Worm (Caenorhabditis elegans) whole organism, dauer: Measurements from ENCODE around the gene etr-1.

ENCODE experiments used
- unc-62 ChIP-seq: sonication (generic microtip); optimal IDR thresholded peaks from 2 replicates; lab custom pipeline; 2017; ENCODE audit warnings: missing biosample characterization, missing genetic modification reagents, missing genetic modification characterization

etr-1 gene

ce11 chrII:162182-162581, at the start of gene etr-1:
Gene etr-1 (plus strand): TSS chrII:162374.
- TF ChIP-seq unc-62 (GFP tag; lab: Kevin White, UChicago) = no peak

- no peak for TF ChIP-seq unc-62 (GFP tag; lab: Kevin White, UChicago)
Observed at ce11 chrII:116916-117315, 45.3 kb upstream of the etr-1 start, which contains the start of gene srt-54. Gene srt-54 (plus strand): TSS chrII:117216.

- TF ChIP-seq unc-62 (GFP tag; lab: Kevin White, UChicago) = no peak
Observed at ce11 chrII:121121-121520, 41.1 kb upstream of the etr-1 start, which contains the start of gene K10B4.3. Gene K10B4.3 (minus strand): TSS chrII:121221.

ce11 chrII:122008-122407, 40.2 kb upstream of the etr-1 start:
- TF ChIP-seq unc-62 (GFP tag; lab: Kevin White, UChicago) = no peak

ce11 chrII:122494-122893, 39.7 kb upstream of the etr-1 start:
- TF ChIP-seq unc-62 (GFP tag; lab: Kevin White, UChicago) = no peak

- no peak for TF ChIP-seq unc-62 (GFP tag; lab: Kevin White, UChicago)
Observed at ce11 chrII:124904-125303, 37.3 kb upstream of the etr-1 start, which contains the start of gene nmur-2. Gene nmur-2 (minus strand): TSS chrII:125004.

ce11 chrII:128929-129328, 33.2 kb upstream of the etr-1 start, which contains the start of gene srd-3:
Gene srd-3 (minus strand): TSS chrII:129029.
- TF ChIP-seq unc-62 (GFP tag; lab: Kevin White, UChicago) = no peak

ce11 chrII:129770-130169, 32.4 kb upstream of the etr-1 start:
- no peak for TF ChIP-seq unc-62 (GFP tag; lab: Kevin White, UChicago)

ce11 chrII:133548-134275, 28.5 kb upstream of the etr-1 start, which contains the start of gene cwn-1:
Gene cwn-1 (minus strand): TSS chrII:133598.
- no peak for TF ChIP-seq unc-62 (GFP tag; lab: Kevin White, UChicago)

ce11 chrII:135166-135565, 27.0 kb upstream of the etr-1 start, which contains the start of gene K10B4.1:
Gene K10B4.1 (plus strand): TSS chrII:135466.
- no peak for TF ChIP-seq unc-62 (GFP tag; lab: Kevin White, UChicago)

ce11 chrII:146933-147332, 15.2 kb upstream of the etr-1 start, which contains the start of gene T25D3.4:
Gene T25D3.4 (plus strand): TSS chrII:147233.
- no peak for TF ChIP-seq unc-62 (GFP tag; lab: Kevin White, UChicago)

- no peak for TF ChIP-seq unc-62 (GFP tag; lab: Kevin White, UChicago)
Observed at ce11 chrII:151495-151894, 10.7 kb upstream of the etr-1 start.

ce11 chrII:152283-152682, 9.9 kb upstream of the etr-1 start, which contains the start of gene T25D3.3:
Gene T25D3.3 (plus strand): TSS chrII:152583.
- TF ChIP-seq unc-62 (GFP tag; lab: Kevin White, UChicago) = no peak

ce11 chrII:155904-156303, 6.3 kb upstream of the etr-1 start, which contains the start of gene mrpl-28:
Gene mrpl-28 (minus strand): TSS chrII:156009.
- no peak for TF ChIP-seq unc-62 (GFP tag; lab: Kevin White, UChicago)

- TF ChIP-seq unc-62 (GFP tag; lab: Kevin White, UChicago) = no peak
Observed at ce11 chrII:156999-157499, 5.1 kb upstream of the etr-1 start.

- no peak for TF ChIP-seq unc-62 (GFP tag; lab: Kevin White, UChicago)
Observed at ce11 chrII:158004-158731, 4.0 kb upstream of the etr-1 start.
